Fruit fly (Drosophila melanogaster) whole organism, embryonic: ENCODE measurements around the gene Pld3.
A peak's percentile ranks its signal among the peaks of the same experiment; 100 is the strongest.

Experiments
- Adf1 ChIP-seq: fragments of 200-800 bp; sonication (Bioruptor generic); IDR thresholded peaks from 2 replicates; pipeline ENCODE4 v1.3.6; 2022; ENCODE audit warnings: missing biosample characterization, missing genetic modification characterization
- CG13123 ChIP-seq: fragments of 200-800 bp; sonication (Bioruptor generic); optimal IDR thresholded peaks from 2 replicates; lab custom pipeline; 2016; ENCODE audit warnings: missing biosample characterization, missing genetic modification characterization
- CG13296 ChIP-seq: fragments of 200-800 bp; sonication (Bioruptor generic); optimal IDR thresholded peaks from 3 replicates; lab custom pipeline; 2018; ENCODE audit warnings: missing biosample characterization, mild to moderate bottlenecking, missing genetic modification characterization
- CG14050 ChIP-seq: fragments of 200-800 bp; sonication (Bioruptor generic); IDR thresholded peaks from 3 replicates; pipeline ENCODE4 v1.3.6; 2022; ENCODE audit warnings: missing biosample characterization, missing genetic modification characterization
- CG6654 ChIP-seq: fragments of 200-800 bp; sonication (Bioruptor generic); optimal IDR thresholded peaks from 2 replicates; lab custom pipeline; 2017; ENCODE audit warnings: missing biosample characterization, mild to moderate bottlenecking, missing genetic modification characterization
- CG9876 ChIP-seq: fragments of 200-800 bp; sonication (Bioruptor generic); optimal IDR thresholded peaks from 2 replicates; lab custom pipeline; 2016; ENCODE audit warnings: missing biosample characterization, missing genetic modification characterization
- repo ChIP-seq: fragments of 200-800 bp; sonication (Bioruptor generic); optimal IDR thresholded peaks from 2 replicates; lab custom pipeline; 2016; ENCODE audit warnings: missing biosample characterization, missing genetic modification characterization

DNA sequence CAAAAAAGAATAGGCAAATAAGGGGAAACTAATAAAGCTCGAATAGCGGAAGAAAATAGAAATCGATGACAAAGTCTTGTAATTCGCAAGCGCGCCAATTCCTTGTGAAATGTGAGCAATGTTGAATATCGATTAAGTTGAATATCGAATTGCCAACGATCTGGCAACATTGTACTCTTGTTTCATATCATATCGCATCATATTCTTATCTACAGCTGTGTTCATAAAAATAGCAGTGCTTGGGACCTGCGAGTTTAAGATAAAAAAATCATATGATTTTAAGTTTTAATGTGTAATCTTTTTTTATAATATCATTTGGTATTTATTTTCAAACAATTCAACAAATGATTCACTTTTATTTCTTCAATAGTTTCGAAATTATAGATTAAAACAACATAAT, 9.6 kb upstream of the Pld3 start:
- TF ChIP-seq CG9876 (GFP tag; lab: Kevin White, UChicago), result no peak
- TF ChIP-seq repo (GFP tag; lab: Kevin White, UChicago), result no peak
- peak; percentile 9 for TF ChIP-seq CG13123 (GFP tag; lab: Kevin White, UChicago)
- TF ChIP-seq CG13296 (GFP tag; lab: Kevin White, UChicago), result peak; percentile 59
- TF ChIP-seq Adf1 (GFP tag; lab: Robert Waterston, UW), result no peak
- TF ChIP-seq CG14050 (GFP tag; lab: Robert Waterston, UW), result no peak
- TF ChIP-seq CG6654 (GFP tag; lab: Kevin White, UChicago), result no peak
